Worm (Caenorhabditis elegans): ENCODE measurements around the gene C27A2.8.

C27A2.8 gene

DNA sequence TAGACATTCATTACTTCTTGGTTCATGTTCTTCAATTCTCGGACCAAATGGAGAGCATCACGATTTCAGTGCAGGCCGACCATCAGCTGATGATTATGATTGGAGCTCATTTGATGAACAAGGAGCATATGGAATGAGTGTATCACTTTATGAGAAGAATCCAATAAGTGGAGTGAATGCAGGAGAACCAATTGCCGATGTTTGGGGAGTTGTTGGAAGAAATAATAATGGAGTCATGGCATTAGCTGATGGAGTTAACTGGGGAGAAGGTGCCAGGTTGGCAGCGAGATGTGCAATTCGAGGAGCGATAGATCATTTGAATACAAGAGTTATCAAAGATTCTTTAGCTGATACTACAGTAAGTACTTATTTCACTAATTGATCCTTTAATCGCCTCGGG, 17.1 kb downstream of the C27A2.8 start:
- no peak for TF ChIP-seq scrt-1 (GFP tag; IDR thresholded peaks at IDR 0.05)
- TF ChIP-seq flt-1 (GFP tag; IDR thresholded peaks at IDR 0.05), result no peak
- TF ChIP-seq pes-1 (GFP tag; IDR thresholded peaks at IDR 0.05), result no peak
- no peak for TF ChIP-seq tbx-11 (GFP tag; IDR thresholded peaks at IDR 0.05)
- no peak for TF ChIP-seq ceh-13 (GFP tag; optimal IDR thresholded peaks at IDR 0.05)
- no peak for TF ChIP-seq ama-1 (optimal IDR thresholded peaks at IDR 0.05)
- no peak for TF ChIP-seq B0310.2 (tag; optimal IDR thresholded peaks at IDR 0.05)
- TF ChIP-seq hmbx-1 (tag; optimal IDR thresholded peaks at IDR 0.05), result no peak
- TF ChIP-seq ceh-36 (tag; optimal IDR thresholded peaks at IDR 0.05), result no peak
- TF ChIP-seq hmg-4 (GFP tag; optimal IDR thresholded peaks at IDR 0.05), result no peak
- TF ChIP-seq ets-7 (tag; optimal IDR thresholded peaks at IDR 0.05), result no peak
- no peak for TF ChIP-seq F13C5.2 (tag; optimal IDR thresholded peaks at IDR 0.05)
- TF ChIP-seq hnd-1 (tag; optimal IDR thresholded peaks at IDR 0.05), result no peak
- TF ChIP-seq sea-1 (GFP tag; conservative IDR thresholded peaks at IDR 0.05), result no peak
- TF ChIP-seq tra-4 (tag; optimal IDR thresholded peaks at IDR 0.05), result no peak

DNA sequence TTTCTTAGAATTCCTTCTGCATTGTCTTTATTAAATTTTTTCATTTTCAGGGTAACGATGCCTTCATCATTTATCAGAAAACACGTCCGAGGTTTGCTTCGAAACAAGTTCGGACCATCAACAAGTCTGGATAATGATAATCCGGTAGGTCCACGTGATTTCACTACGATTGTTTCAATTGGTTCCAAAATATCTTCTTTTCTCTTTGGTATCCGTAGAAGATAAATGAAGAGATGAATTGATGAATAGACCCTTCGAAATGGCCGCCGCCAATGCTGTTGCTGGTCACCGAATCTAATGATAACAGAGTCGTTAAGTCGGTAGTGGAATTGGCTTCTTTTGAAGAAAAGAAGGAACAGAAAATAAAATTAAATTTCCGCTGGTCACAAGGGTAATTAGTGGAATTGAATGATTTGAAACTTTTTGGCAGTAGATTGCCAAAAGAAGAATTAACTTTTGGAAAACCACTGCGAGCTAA, 17.9 kb downstream of the C27A2.8 start, which contains the start of gene F33G12.6:
Gene F33G12.6, plus strand, starts transcription at position 51 of the 478 bp plus-strand sequence.
- TF ChIP-seq hnd-1 (tag; optimal IDR thresholded peaks at IDR 0.05), result no peak
- no peak for TF ChIP-seq sea-1 (GFP tag; conservative IDR thresholded peaks at IDR 0.05)
- TF ChIP-seq tra-4 (tag; optimal IDR thresholded peaks at IDR 0.05), result no peak
- no peak for TF ChIP-seq B0310.2 (tag; optimal IDR thresholded peaks at IDR 0.05)
- TF ChIP-seq tbx-11 (GFP tag; IDR thresholded peaks at IDR 0.05), result no peak
- no peak for TF ChIP-seq ama-1 (optimal IDR thresholded peaks at IDR 0.05)
- no peak for TF ChIP-seq flt-1 (GFP tag; IDR thresholded peaks at IDR 0.05)
- TF ChIP-seq F13C5.2 (tag; optimal IDR thresholded peaks at IDR 0.05), result no peak
- no peak for TF ChIP-seq scrt-1 (GFP tag; IDR thresholded peaks at IDR 0.05)
- TF ChIP-seq ceh-36 (tag; optimal IDR thresholded peaks at IDR 0.05), result no peak
- TF ChIP-seq tbx-37 (GFP tag; conservative IDR thresholded peaks at IDR 0.05), result no peak
- no peak for TF ChIP-seq aly-1 (tag; optimal IDR thresholded peaks at IDR 0.05)
- TF ChIP-seq hmg-4 (GFP tag; optimal IDR thresholded peaks at IDR 0.05), result no peak
- no peak for TF ChIP-seq hmbx-1 (tag; optimal IDR thresholded peaks at IDR 0.05)

DNA sequence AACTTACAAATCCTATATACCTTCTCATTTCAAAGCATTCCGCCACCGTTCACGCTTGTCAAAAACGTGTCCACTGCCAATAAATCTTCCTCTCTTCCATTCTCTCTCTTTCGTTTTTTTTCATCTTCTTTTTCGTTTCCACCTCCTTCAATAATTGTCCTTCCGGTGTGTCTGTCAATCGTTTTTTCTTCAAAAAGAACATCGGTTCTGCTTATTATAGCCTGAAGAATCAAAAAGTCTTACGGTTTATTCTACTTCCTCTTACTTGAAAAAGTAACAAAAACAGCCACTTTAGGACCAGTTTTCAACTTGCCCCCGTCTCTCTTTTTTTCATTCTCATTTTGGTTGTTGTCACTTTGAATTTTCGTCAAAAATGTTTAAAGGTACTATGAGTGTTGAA, 18.6 kb downstream of the C27A2.8 start:
- no peak for TF ChIP-seq F13C5.2 (tag; optimal IDR thresholded peaks at IDR 0.05)
- TF ChIP-seq hmg-4 (GFP tag; optimal IDR thresholded peaks at IDR 0.05), result no peak
- no peak for TF ChIP-seq ets-7 (tag; optimal IDR thresholded peaks at IDR 0.05)
- no peak for TF ChIP-seq ama-1 (optimal IDR thresholded peaks at IDR 0.05)
- no peak for TF ChIP-seq flt-1 (GFP tag; IDR thresholded peaks at IDR 0.05)
- no peak for TF ChIP-seq tra-4 (tag; optimal IDR thresholded peaks at IDR 0.05)
- TF ChIP-seq pes-1 (GFP tag; IDR thresholded peaks at IDR 0.05), result no peak

DNA sequence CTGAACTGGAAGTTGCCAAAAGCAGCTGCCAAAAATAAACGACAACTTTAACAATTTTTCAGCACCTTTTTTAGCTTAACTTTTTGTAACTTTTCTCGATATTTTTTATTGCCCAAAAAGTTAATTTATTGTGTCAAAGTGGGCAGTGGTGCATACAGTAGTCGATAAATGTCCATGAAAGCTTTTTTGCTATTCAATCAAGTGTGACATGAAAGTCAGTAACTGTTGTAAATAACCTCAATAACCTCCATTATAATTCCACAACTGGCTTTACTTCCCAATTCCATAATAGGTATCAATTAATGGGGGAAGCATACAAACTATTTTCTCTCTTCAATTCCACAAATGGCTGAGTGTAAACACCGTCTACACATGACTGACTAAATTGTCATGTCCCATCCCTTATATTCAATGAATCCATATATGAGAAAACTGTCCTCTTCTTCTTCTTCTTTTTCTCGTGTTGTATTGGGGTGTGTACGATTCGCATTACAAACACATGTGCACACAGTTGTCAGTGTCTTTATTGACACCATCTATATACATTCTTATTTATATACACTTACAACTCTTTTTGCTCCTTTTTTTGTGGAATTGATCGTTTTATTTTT, 19.6 kb downstream of the C27A2.8 start:
- TF ChIP-seq hmg-4 (GFP tag; optimal IDR thresholded peaks at IDR 0.05) (no peak), ama-1 (optimal IDR thresholded peaks at IDR 0.05) (no peak), tra-4 (tag; optimal IDR thresholded peaks at IDR 0.05) (no peak), ets-7 (tag; optimal IDR thresholded peaks at IDR 0.05) (no peak), tbx-11 (GFP tag; IDR thresholded peaks at IDR 0.05) (no peak), tbx-37 (GFP tag; conservative IDR thresholded peaks at IDR 0.05) (no peak), B0310.2 (tag; optimal IDR thresholded peaks at IDR 0.05) (no peak), hmbx-1 (tag; optimal IDR thresholded peaks at IDR 0.05) (no peak), ceh-36 (tag; optimal IDR thresholded peaks at IDR 0.05) (no peak), aly-1 (tag; optimal IDR thresholded peaks at IDR 0.05) (no peak), scrt-1 (GFP tag; IDR thresholded peaks at IDR 0.05) (no peak), pes-1 (GFP tag; IDR thresholded peaks at IDR 0.05) (no peak), hnd-1 (tag; optimal IDR thresholded peaks at IDR 0.05) (no peak), F13C5.2 (tag; optimal IDR thresholded peaks at IDR 0.05) (no peak), ceh-13 (GFP tag; optimal IDR thresholded peaks at IDR 0.05) (no peak), flt-1 (GFP tag; IDR thresholded peaks at IDR 0.05) (no peak), sea-1 (GFP tag; conservative IDR thresholded peaks at IDR 0.05) (no peak)

DNA sequence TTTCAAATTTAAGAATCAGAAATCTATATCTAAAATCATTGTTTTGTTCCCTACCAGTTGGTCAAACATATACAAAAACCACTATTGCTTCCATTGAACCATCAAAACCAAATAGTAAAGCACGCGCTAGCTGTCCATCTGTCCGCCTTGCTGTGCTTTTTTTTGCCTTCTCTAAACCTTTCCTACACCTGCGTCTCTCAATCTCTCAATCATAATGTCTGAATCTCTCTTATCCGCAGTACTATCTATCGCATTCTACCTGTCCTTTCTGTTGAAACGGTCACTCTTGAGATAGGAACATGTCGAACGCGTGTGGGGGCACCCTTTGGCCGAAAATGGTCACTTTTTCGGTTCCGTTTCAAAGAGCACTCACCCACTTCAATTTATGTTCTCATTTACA, 20.6 kb downstream of the C27A2.8 start:
- TF ChIP-seq F13C5.2 (tag; optimal IDR thresholded peaks at IDR 0.05), result no peak
- TF ChIP-seq sea-1 (GFP tag; conservative IDR thresholded peaks at IDR 0.05), result no peak
- no peak for TF ChIP-seq ama-1 (optimal IDR thresholded peaks at IDR 0.05)
- no peak for TF ChIP-seq hmbx-1 (tag; optimal IDR thresholded peaks at IDR 0.05)
- no peak for TF ChIP-seq scrt-1 (GFP tag; IDR thresholded peaks at IDR 0.05)
- TF ChIP-seq B0310.2 (tag; optimal IDR thresholded peaks at IDR 0.05), result no peak
- TF ChIP-seq hnd-1 (tag; optimal IDR thresholded peaks at IDR 0.05), result no peak

DNA sequence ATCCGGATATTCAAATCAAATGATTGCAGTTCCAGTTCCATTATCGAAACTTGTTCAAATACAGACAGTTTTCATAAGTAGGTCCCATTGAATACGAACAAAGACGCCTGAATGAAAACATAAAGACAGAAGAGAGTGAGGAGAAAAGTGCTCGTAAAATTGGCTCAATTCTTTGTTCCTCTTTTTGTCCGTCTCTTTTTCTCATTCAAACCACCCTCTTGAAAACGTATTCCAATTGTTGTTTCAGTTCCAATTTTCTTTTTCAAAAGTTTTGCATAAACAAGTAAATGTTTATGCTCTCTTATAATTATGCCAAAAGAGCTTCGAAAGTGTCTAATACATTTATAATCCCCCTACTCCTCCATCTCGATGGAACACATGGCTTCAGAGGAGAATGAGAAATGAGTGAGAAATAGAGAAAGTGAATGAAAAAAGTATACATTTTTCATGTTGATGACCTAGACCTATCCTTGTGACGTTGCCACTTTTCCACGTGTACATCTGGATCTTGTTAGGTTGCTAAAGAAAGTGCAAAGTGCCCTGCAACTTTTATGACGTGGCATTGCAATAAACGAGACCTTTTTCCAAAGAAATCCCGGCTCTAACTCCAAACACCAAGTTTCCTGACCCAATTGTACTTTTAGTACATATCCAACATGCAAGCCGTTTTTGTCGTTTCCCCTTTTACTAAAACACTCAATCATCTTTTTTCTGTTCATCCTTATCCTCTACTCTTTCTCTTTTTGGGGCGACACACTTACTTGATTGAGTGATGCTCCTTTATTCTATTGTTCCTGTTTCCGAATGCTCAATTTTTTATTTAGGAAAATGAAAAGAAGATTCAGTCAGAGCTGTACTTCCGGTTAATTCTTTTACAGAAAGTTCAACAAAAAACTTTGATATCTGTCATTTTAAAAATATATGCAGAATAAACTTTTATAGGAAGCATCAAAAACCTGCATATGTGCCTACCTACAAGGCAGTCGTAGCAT, 21.3 kb downstream of the C27A2.8 start:
- TF ChIP-seq F13C5.2 (tag; optimal IDR thresholded peaks at IDR 0.05), result no peak
- TF ChIP-seq sea-1 (GFP tag; conservative IDR thresholded peaks at IDR 0.05), result no peak
- TF ChIP-seq B0310.2 (tag; optimal IDR thresholded peaks at IDR 0.05), result no peak
- TF ChIP-seq ceh-13 (GFP tag; optimal IDR thresholded peaks at IDR 0.05), result no peak
- TF ChIP-seq pes-1 (GFP tag; IDR thresholded peaks at IDR 0.05), result no peak
- TF ChIP-seq scrt-1 (GFP tag; IDR thresholded peaks at IDR 0.05), result no peak
- no peak for TF ChIP-seq aly-1 (tag; optimal IDR thresholded peaks at IDR 0.05)
- TF ChIP-seq hnd-1 (tag; optimal IDR thresholded peaks at IDR 0.05), result no peak
- TF ChIP-seq hmbx-1 (tag; optimal IDR thresholded peaks at IDR 0.05), result no peak
- TF ChIP-seq flt-1 (GFP tag; IDR thresholded peaks at IDR 0.05), result no peak

All from whole organism, early embryonic.